Fruit fly (Drosophila melanogaster) S2 (cell line): ENCODE measurements around the gene CG2681.

Experiments
- CG8478 ChIP-seq: fragments of >200 bp; optimal IDR thresholded peaks from 2 replicates; lab custom pipeline; 2018
- CTCF ChIP-seq, 2 experiments: fragments of >200 bp; optimal IDR thresholded peaks; 2 replicates each; lab custom pipeline; 2018

dm6 chrX:2743020-2743419 is 34.5 kb downstream of the CG2681 start:
- TF ChIP-seq CG8478 (lab: Kevin White, UChicago) (no peak), CTCF (optimal IDR thresholded peaks at IDR 0.05; lab: Kevin White, UChicago) (no peak)
